Worm (Caenorhabditis elegans) whole organism, L1 larva: ENCODE measurements around the gene ZK1320.5.

Source experiments
- ces-1 ChIP-seq: fragments of 150-350 bp; optimal IDR thresholded peaks from 2 replicates; lab custom pipeline; 2014; ENCODE audit warnings: missing biosample characterization, missing genetic modification reagents, missing genetic modification characterization
- elt-3 ChIP-seq, 6 experiments: fragments of 150-350 bp in 1 of 6; sonication (generic microtip); optimal IDR thresholded peaks; 2 replicates each; lab custom pipeline; 2017 to 2018; ENCODE audit warnings: missing biosample characterization in 6 of 6, missing genetic modification characterization in 6 of 6, inconsistent platforms in 1 of 6
- hlh-17 ChIP-seq: fragments of 200-800 bp; sonication (Bioruptor generic); optimal IDR thresholded peaks from 2 replicates; lab custom pipeline; 2018; ENCODE audit warnings: missing genetic modification characterization, mild to moderate bottlenecking, missing compliant biosample characterization, moderate library complexity, borderline replicate concordance
- vab-15 ChIP-seq: sonication (generic microtip); optimal IDR thresholded peaks from 2 replicates; lab custom pipeline; 2017; ENCODE audit warnings: missing genotype, mild to moderate bottlenecking, missing genetic modification characterization, missing compliant biosample characterization

DNA sequence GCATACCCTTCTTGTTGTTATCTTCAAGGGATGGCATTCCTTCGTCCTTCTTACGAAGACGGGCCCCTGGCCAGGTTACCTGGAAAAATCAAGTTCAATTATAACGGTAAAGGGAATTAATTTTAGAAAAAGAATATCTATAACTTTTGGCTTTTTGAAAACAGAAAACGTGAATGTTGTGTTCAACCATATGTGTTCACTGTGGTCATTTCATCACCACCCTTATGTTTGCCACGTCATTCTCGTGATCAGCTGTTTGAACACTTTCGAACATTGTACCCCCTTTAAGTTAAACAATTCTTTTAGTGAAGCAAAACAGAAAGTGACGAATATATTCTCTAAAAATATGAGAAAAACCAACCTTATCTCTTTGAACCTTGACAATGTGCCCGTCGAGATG is 46.7 kb downstream of the ZK1320.5 start:
- TF ChIP-seq ces-1 (GFP tag; lab: Kevin White, UChicago) (no peak), elt-3 (tag; optimal IDR thresholded peaks at IDR 0.05; lab: Kevin White, UChicago) (no peak), vab-15 (tag; lab: Kevin White, UChicago) (no peak), hlh-17 (GFP tag; lab: Kevin White, UChicago) (no peak)
